Fruit fly (Drosophila melanogaster): ENCODE data around the gene Kots.
A peak's percentile ranks its signal among the peaks of the same experiment; 100 is the strongest.

The Kots gene

DNA sequence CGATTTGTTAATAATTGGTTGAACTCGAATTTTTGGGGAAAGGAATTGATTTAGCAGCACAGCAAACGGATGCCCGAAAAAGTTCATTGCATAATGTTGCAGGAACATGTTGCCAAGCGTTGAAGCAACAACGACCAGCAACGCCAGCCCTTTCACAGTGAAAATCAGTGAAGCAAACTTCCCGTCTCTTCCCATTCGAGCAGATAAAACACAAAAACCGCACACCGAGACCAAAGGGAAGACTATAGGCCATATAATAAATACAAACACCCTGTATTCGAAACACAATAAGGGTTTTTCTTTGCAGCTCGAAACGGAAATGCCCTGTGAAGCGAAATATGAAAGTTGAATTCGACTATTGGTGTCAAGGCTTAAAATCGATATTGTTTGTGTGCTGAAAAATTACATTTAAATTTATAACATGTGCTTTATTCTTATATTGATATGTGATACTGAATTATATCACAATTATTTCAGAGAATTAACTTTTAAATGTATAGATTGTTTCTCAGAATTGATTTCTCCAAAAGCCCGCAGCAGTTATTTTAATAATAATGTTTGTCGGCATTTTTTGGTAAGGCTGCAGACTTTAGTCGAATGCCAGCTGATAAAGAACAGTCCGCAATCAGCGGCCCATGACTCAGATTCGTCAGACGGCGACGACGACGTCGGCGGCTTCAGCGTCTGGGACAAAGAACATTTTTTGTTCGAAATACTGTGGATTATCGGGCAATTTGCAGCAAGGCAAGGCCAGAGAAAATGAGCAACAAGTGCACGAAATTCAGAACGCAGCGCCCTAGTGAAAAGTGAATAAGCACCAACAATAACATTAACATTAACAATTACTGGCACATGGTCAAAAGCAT, 13.4 kb upstream of the Kots start:
- TF ChIP-seq Eip93F (GFP tag; optimal IDR thresholded peaks at IDR 0.05) (peak; percentile 69), Smox (GFP tag; optimal IDR thresholded peaks at IDR 0.05) (no peak), svp (GFP tag) (peak; percentile 43), Sox14 (GFP tag; optimal IDR thresholded peaks at IDR 0.05) (peak; percentile 42), Eip78C (GFP tag) (peak; percentile 65), CG16779 (tag; optimal IDR thresholded peaks at IDR 0.05) (no peak)

- TF ChIP-seq net (GFP tag; optimal IDR thresholded peaks at IDR 0.05) (peak; percentile 24), vri (GFP tag; optimal IDR thresholded peaks at IDR 0.05) (peak; percentile 95), CG32006 (GFP tag; optimal IDR thresholded peaks at IDR 0.05) (no peak), Eip75B (GFP tag; optimal IDR thresholded peaks at IDR 0.05) (peak; percentile 8), dsx (GFP tag; optimal IDR thresholded peaks at IDR 0.05; ENCODE audit: poor library complexity, severe bottlenecking) (peak; percentile 39), Eip78C (GFP tag) (peak; percentile 69), CG10669 (GFP tag; optimal IDR thresholded peaks at IDR 0.05) (no peak), fd85E (GFP tag; optimal IDR thresholded peaks at IDR 0.05) (no peak), eg (GFP tag; IDR thresholded peaks at IDR 0.05) (peak; percentile 64; the same call in 1 of the 3 replicates), Sox102F (GFP tag; optimal IDR thresholded peaks at IDR 0.05) (no peak), lz (GFP tag; optimal IDR thresholded peaks at IDR 0.05) (no peak), CG8119 (GFP tag; IDR thresholded peaks at IDR 0.05) (peak; percentile 37; the same call in 1 of the 3 replicates), Hr38 (GFP tag; optimal IDR thresholded peaks at IDR 0.05) (no peak), ss (GFP tag; optimal IDR thresholded peaks at IDR 0.05) (peak in 1 of 2 experiments; percentile 41), CG11762 (GFP tag; optimal IDR thresholded peaks at IDR 0.05; ENCODE audit: insufficient read depth) (no peak), svp (GFP tag) (no peak), CG3032 (tag; optimal IDR thresholded peaks at IDR 0.05) (no peak), CG34406 (GFP tag; optimal IDR thresholded peaks at IDR 0.05) (no peak), CG16779 (tag; optimal IDR thresholded peaks at IDR 0.05) (no peak), CG7368 (GFP tag; optimal IDR thresholded peaks at IDR 0.05) (no peak), fkh (GFP tag; optimal IDR thresholded peaks at IDR 0.05) (peak; percentile 50), CG15336 (GFP tag; IDR thresholded peaks at IDR 0.05) (peak; percentile 13; the same call in 1 of the 2 replicates), CG6276 (GFP tag; optimal IDR thresholded peaks at IDR 0.05) (peak; percentile 63), Met (GFP tag; optimal IDR thresholded peaks at IDR 0.05) (peak; percentile 19), spab (GFP tag; optimal IDR thresholded peaks at IDR 0.05) (no peak), CG6163 (GFP tag; IDR thresholded peaks at IDR 0.05) (peak; percentile 8; the same call in 1 of the 3 replicates), CG6854 (GFP tag; optimal IDR thresholded peaks at IDR 0.05) (peak; percentile 48)
Measured at dm6 chr3R:13976070-13976492, 12.1 kb upstream of the Kots start.

DNA sequence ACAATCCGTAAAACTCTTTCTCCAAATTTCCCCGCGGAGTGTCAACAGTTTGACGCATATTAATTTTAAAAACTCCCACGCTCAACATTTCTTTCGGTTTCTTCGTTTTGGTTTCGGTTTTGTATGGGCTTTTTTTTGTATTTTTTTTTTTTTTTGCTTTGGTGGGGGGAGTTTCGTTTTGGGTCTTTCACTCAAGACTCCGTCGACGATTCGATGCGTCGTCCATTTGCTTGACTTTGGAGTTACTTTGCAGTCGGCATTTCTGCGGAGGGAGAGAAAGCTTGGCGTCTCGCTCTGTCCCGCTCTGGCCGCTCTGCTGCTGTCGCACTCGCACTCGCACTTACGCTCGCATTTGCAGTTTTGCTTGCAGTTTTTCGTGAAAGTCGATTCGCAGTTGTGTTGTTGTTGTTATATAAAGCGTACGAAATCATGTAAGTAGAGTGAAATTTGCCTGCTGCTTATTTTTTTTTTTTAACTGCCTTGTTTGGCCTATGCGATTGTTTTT, 10.8 kb upstream of the Kots start:
- TF ChIP-seq CG6854 (GFP tag; optimal IDR thresholded peaks at IDR 0.05): peak; percentile 82
- TF ChIP-seq CG6163 (GFP tag; IDR thresholded peaks at IDR 0.05): peak; percentile 51; the same call in 2 of the 3 replicates
- TF ChIP-seq esn (GFP tag; optimal IDR thresholded peaks at IDR 0.05): no peak
- peak; percentile 13 for TF ChIP-seq vri (GFP tag; optimal IDR thresholded peaks at IDR 0.05)
- no peak for TF ChIP-seq CG8319 (GFP tag; optimal IDR thresholded peaks at IDR 0.05)
- no peak for TF ChIP-seq CG11294 (GFP tag; IDR thresholded peaks at IDR 0.05)
- TF ChIP-seq CG16779 (tag; optimal IDR thresholded peaks at IDR 0.05): no peak
- TF ChIP-seq fd85E (GFP tag; optimal IDR thresholded peaks at IDR 0.05): no peak
- peak; percentile 23 for TF ChIP-seq Blimp-1 (GFP tag; optimal IDR thresholded peaks at IDR 0.05)
- no peak for TF ChIP-seq Eip75B (GFP tag; optimal IDR thresholded peaks at IDR 0.05)
- TF ChIP-seq CG15336 (GFP tag; IDR thresholded peaks at IDR 0.05): peak; percentile 23; the same call in 1 of the 2 replicates
- TF ChIP-seq Hr38 (GFP tag; optimal IDR thresholded peaks at IDR 0.05): peak; percentile 13
- TF ChIP-seq Lpt (GFP tag; optimal IDR thresholded peaks at IDR 0.05): peak; percentile 42
- peak; percentile 70 for TF ChIP-seq eg (GFP tag; IDR thresholded peaks at IDR 0.05)
- no peak for TF ChIP-seq Met (GFP tag; optimal IDR thresholded peaks at IDR 0.05)
- no peak for TF ChIP-seq CG8632 (GFP tag; optimal IDR thresholded peaks at IDR 0.05)

Data from whole organism, prepupa.